Fruit fly (Drosophila melanogaster) whole organism, embryonic: Measurements from ENCODE around the gene CG3918.

Experiments
- Adf1 ChIP-seq: fragments of 200-800 bp; sonication (Bioruptor generic); IDR thresholded peaks from 2 replicates; pipeline ENCODE4 v1.3.6; 2022; ENCODE audit warnings: missing biosample characterization, missing genetic modification characterization
- CG10274 ChIP-seq: fragments of 200-800 bp; sonication (Bioruptor generic); optimal IDR thresholded peaks from 3 replicates; lab custom pipeline; 2017; ENCODE audit warnings: missing biosample characterization, mild to moderate bottlenecking, missing genetic modification characterization
- CG10565 ChIP-seq: fragments of 200-800 bp; sonication (Bioruptor generic); optimal IDR thresholded peaks from 3 replicates; lab custom pipeline; 2016; ENCODE audit warnings: missing biosample characterization, mild to moderate bottlenecking, missing genetic modification characterization
- CG12071 ChIP-seq: fragments of 200-800 bp; sonication (Bioruptor generic); optimal IDR thresholded peaks from 3 replicates; lab custom pipeline; 2018; ENCODE audit warnings: missing biosample characterization, mild to moderate bottlenecking, missing genetic modification characterization
- CG12219 ChIP-seq: fragments of 200-800 bp; sonication (Bioruptor generic); optimal IDR thresholded peaks from 3 replicates; lab custom pipeline; 2018; ENCODE audit warnings: missing biosample characterization, mild to moderate bottlenecking, missing genetic modification characterization
- CG14014 ChIP-seq: fragments of 200-800 bp; sonication (Bioruptor generic); IDR thresholded peaks from 2 replicates; pipeline ENCODE4 v1.3.6; 2022; ENCODE audit warnings: missing biosample characterization, missing genetic modification characterization
- CG15073 ChIP-seq: fragments of 200-800 bp; sonication (Bioruptor generic); optimal IDR thresholded peaks from 2 replicates; lab custom pipeline; 2016; ENCODE audit warnings: missing biosample characterization, missing genetic modification characterization
- CG15514 ChIP-seq: fragments of 200-800 bp; sonication (Bioruptor generic); optimal IDR thresholded peaks from 3 replicates; lab custom pipeline; 2017; ENCODE audit warnings: missing biosample characterization, missing genetic modification characterization, mild to moderate bottlenecking, moderate library complexity, missing genetic modification reagents
- CG15601 ChIP-seq: fragments of 200-800 bp; sonication (Bioruptor generic); optimal IDR thresholded peaks from 3 replicates; lab custom pipeline; 2019; ENCODE audit warnings: missing biosample characterization, mild to moderate bottlenecking, missing genetic modification characterization, moderate library complexity
- CG17359 ChIP-seq: fragments of 200-800 bp; sonication (Bioruptor generic); optimal IDR thresholded peaks from 3 replicates; lab custom pipeline; 2018; ENCODE audit warnings: missing biosample characterization, mild to moderate bottlenecking, missing genetic modification characterization, moderate library complexity
- CG17385 ChIP-seq: fragments of 200-800 bp; sonication (Bioruptor generic); optimal IDR thresholded peaks from 3 replicates; lab custom pipeline; 2018; ENCODE audit warnings: missing biosample characterization, mild to moderate bottlenecking, missing genetic modification characterization
- CG3726 ChIP-seq: fragments of 200-800 bp; sonication (Bioruptor generic); IDR thresholded peaks from 3 replicates; pipeline ENCODE4, ENCODE4 v1.3.6; 2022; ENCODE audit warnings: missing biosample characterization, missing genetic modification characterization
- CG4282 ChIP-seq: fragments of 200-800 bp; sonication (Bioruptor generic); optimal IDR thresholded peaks from 2 replicates; lab custom pipeline; 2016; ENCODE audit warnings: missing biosample characterization, missing genetic modification characterization
- CG4328 ChIP-seq: fragments of 200-800 bp; sonication (Bioruptor generic); optimal IDR thresholded peaks from 3 replicates; lab custom pipeline; 2017; ENCODE audit warnings: missing biosample characterization, missing genetic modification reagents, missing genetic modification characterization
- CG5180 ChIP-seq: fragments of 200-800 bp; sonication (Bioruptor generic); optimal IDR thresholded peaks from 3 replicates; lab custom pipeline; 2017; ENCODE audit warnings: missing biosample characterization, missing genetic modification characterization, mild to moderate bottlenecking, moderate library complexity, missing genetic modification reagents
- CG9797 ChIP-seq: fragments of 200-800 bp; sonication (Bioruptor generic); optimal IDR thresholded peaks from 3 replicates; lab custom pipeline; 2018; ENCODE audit warnings: missing biosample characterization, mild to moderate bottlenecking, missing genetic modification characterization
- CTCF ChIP-seq: fragments of 200-800 bp; sonication (Bioruptor generic); optimal IDR thresholded peaks from 2 replicates; lab custom pipeline; 2017; ENCODE audit warnings: missing biosample characterization, mild to moderate bottlenecking, missing genetic modification characterization, moderate library complexity
- D19A ChIP-seq: fragments of 200-800 bp; optimal IDR thresholded peaks from 3 replicates; lab custom pipeline; 2019; ENCODE audit warnings: missing biosample characterization, mild to moderate bottlenecking, missing genetic modification characterization, moderate library complexity
- Dip2 ChIP-seq: fragments of 200-800 bp; sonication (Bioruptor generic); IDR thresholded peaks from 2 replicates; pipeline ENCODE4 v1.3.6; 2022; ENCODE audit warnings: missing biosample characterization, missing genetic modification characterization
- E2f2 ChIP-seq: fragments of 200-800 bp; sonication (Bioruptor generic); IDR thresholded peaks from 2 replicates; pipeline ENCODE4 v1.3.6; 2022; ENCODE audit warnings: missing biosample characterization, missing genetic modification characterization
- Eip74EF ChIP-seq, 2 experiments: fragments of 200-800 bp in 1 of 2; fragments of >200 bp in 1 of 2; sonication (Bioruptor generic) in 1 of 2; optimal IDR thresholded peaks; 2 replicates each; lab custom pipeline; 2017 to 2019; ENCODE audit warnings: missing biosample characterization in 2 of 2, missing genetic modification characterization in 2 of 2, mild to moderate bottlenecking in 1 of 2, moderate library complexity in 1 of 2
- Hr78 ChIP-seq, 2 experiments: fragments of 200-800 bp in 1 of 2; fragments of >200 bp in 1 of 2; sonication (Bioruptor generic) in 1 of 2; optimal IDR thresholded peaks; 2 replicates each; lab custom pipeline; 2017 to 2019; ENCODE audit warnings: missing biosample characterization in 2 of 2, missing genetic modification characterization in 2 of 2, mild to moderate bottlenecking in 1 of 2, moderate library complexity in 1 of 2
- MBD-R2 ChIP-seq: fragments of 200-800 bp; sonication (Bioruptor generic); IDR thresholded peaks from 2 replicates; pipeline ENCODE4 v1.3.6; 2022; ENCODE audit warnings: missing biosample characterization, missing genetic modification characterization
- Nf-YA ChIP-seq: fragments of 200-800 bp; sonication (Bioruptor generic); IDR thresholded peaks from 2 replicates; pipeline ENCODE4 v1.3.6; 2022; ENCODE audit warnings: missing biosample characterization, missing genetic modification characterization
- Poxn ChIP-seq: fragments of 200-800 bp; sonication (Bioruptor generic); IDR thresholded peaks from 2 replicates; pipeline ENCODE4 v1.3.6; 2022; ENCODE audit warnings: missing biosample characterization, missing genetic modification characterization
- az2 ChIP-seq: fragments of 200-800 bp; sonication (Bioruptor generic); optimal IDR thresholded peaks from 3 replicates; lab custom pipeline; 2016; ENCODE audit warnings: missing biosample characterization, missing genetic modification characterization
- bab2 ChIP-seq: fragments of 200-800 bp; sonication (Bioruptor generic); optimal IDR thresholded peaks from 2 replicates; lab custom pipeline; 2016; ENCODE audit warnings: missing biosample characterization, missing genetic modification characterization
- bsh ChIP-seq, 2 experiments: fragments of 200-800 bp; sonication (Bioruptor generic); optimal IDR thresholded peaks; 2 replicates each; lab custom pipeline; 2017 to 2018; ENCODE audit warnings: mild to moderate bottlenecking in 2 of 2, missing biosample characterization in 2 of 2, missing genetic modification characterization in 2 of 2, moderate library complexity in 1 of 2
- crc ChIP-seq: fragments of 200-800 bp; sonication (Bioruptor generic); optimal IDR thresholded peaks from 2 replicates; lab custom pipeline; 2016; ENCODE audit warnings: missing biosample characterization, missing genetic modification characterization
- danr ChIP-seq: fragments of 200-800 bp; sonication (Bioruptor generic); IDR thresholded peaks from 2 replicates; pipeline ENCODE4 v1.3.6; 2022; ENCODE audit warnings: missing biosample characterization, missing genetic modification characterization
- exex ChIP-seq: fragments of 200-800 bp; sonication (Bioruptor generic); optimal IDR thresholded peaks from 4 replicates; lab custom pipeline; 2018; ENCODE audit warnings: missing biosample characterization, mild to moderate bottlenecking, missing genetic modification characterization, moderate library complexity
- fd102C ChIP-seq: fragments of 200-800 bp; sonication (Bioruptor generic); optimal IDR thresholded peaks from 2 replicates; lab custom pipeline; 2018; ENCODE audit warnings: missing biosample characterization, mild to moderate bottlenecking, missing genetic modification characterization, moderate library complexity
- gcm2 ChIP-seq: fragments of 200-800 bp; sonication (Bioruptor generic); optimal IDR thresholded peaks from 2 replicates; lab custom pipeline; 2016; ENCODE audit warnings: missing biosample characterization, missing genetic modification characterization
- gsb ChIP-seq: fragments of 200-800 bp; sonication (Bioruptor generic); IDR thresholded peaks from 2 replicates; pipeline ENCODE4 v1.3.6; 2022; ENCODE audit warnings: missing biosample characterization, missing genetic modification characterization
- kni ChIP-seq: fragments of 200-800 bp; sonication (Bioruptor generic); optimal IDR thresholded peaks from 3 replicates; lab custom pipeline; 2017; ENCODE audit warnings: mild to moderate bottlenecking, missing biosample characterization, missing genetic modification reagents, missing genetic modification characterization
- lab ChIP-seq: fragments of 200-800 bp; sonication (Bioruptor generic); optimal IDR thresholded peaks from 3 replicates; lab custom pipeline; 2017; ENCODE audit warnings: missing biosample characterization, missing genetic modification characterization, mild to moderate bottlenecking, moderate library complexity, missing genetic modification reagents
- mam ChIP-seq: fragments of 200-800 bp; sonication (Bioruptor generic); optimal IDR thresholded peaks from 3 replicates; lab custom pipeline; 2016; ENCODE audit warnings: missing biosample characterization, missing genetic modification characterization
- p53 ChIP-seq: fragments of 200-800 bp; sonication (Bioruptor generic); optimal IDR thresholded peaks from 2 replicates; lab custom pipeline; 2016; ENCODE audit warnings: missing biosample characterization, missing genetic modification characterization
- phol ChIP-seq: fragments of 200-800 bp; sonication (Bioruptor generic); optimal IDR thresholded peaks from 3 replicates; lab custom pipeline; 2018; ENCODE audit warnings: missing biosample characterization, mild to moderate bottlenecking, missing genetic modification characterization, moderate library complexity
- psq ChIP-seq: fragments of 200-800 bp; sonication (Bioruptor generic); optimal IDR thresholded peaks from 2 replicates; lab custom pipeline; 2017; ENCODE audit warnings: missing biosample characterization, missing genetic modification characterization
- pum ChIP-seq: fragments of 200-800 bp; sonication (Bioruptor generic); optimal IDR thresholded peaks from 2 replicates; lab custom pipeline; 2016; ENCODE audit warnings: missing biosample characterization, missing genetic modification characterization
- sc ChIP-seq, 3 experiments: fragments of >200 bp in 2 of 3; fragments of 200-800 bp in 1 of 3; sonication (Bioruptor generic) in 1 of 3; optimal IDR thresholded peaks; 2 replicates in 2 of 3; 3 replicates in 1 of 3; lab custom pipeline; 2017; ENCODE audit warnings: mild to moderate bottlenecking in 1 of 3, missing biosample characterization in 1 of 3, missing genetic modification characterization in 1 of 3, missing genetic modification reagents in 1 of 3
- sd ChIP-seq: fragments of 200-800 bp; sonication (Bioruptor generic); optimal IDR thresholded peaks from 3 replicates; lab custom pipeline; 2018; ENCODE audit warnings: missing biosample characterization, mild to moderate bottlenecking, missing genetic modification characterization, moderate library complexity
- sens-2 ChIP-seq: fragments of 200-800 bp; sonication (Bioruptor generic); IDR thresholded peaks from 2 replicates; pipeline ENCODE4 v1.3.6; 2022; ENCODE audit warnings: missing biosample characterization, missing genetic modification characterization
- sim ChIP-seq: fragments of 200-800 bp; sonication (Bioruptor generic); IDR thresholded peaks from 2 replicates; pipeline ENCODE4 v1.3.6; 2022; ENCODE audit warnings: missing biosample characterization, missing genetic modification characterization
- sima ChIP-seq: fragments of 200-800 bp; sonication (Bioruptor generic); optimal IDR thresholded peaks from 2 replicates; lab custom pipeline; 2016; ENCODE audit warnings: missing biosample characterization, missing genetic modification characterization
- slp2 ChIP-seq: fragments of 200-800 bp; sonication (Bioruptor generic); optimal IDR thresholded peaks from 2 replicates; lab custom pipeline; 2016; ENCODE audit warnings: missing biosample characterization, missing genetic modification characterization
- tgo ChIP-seq: fragments of 200-800 bp; sonication (Bioruptor generic); IDR thresholded peaks from 3 replicates; pipeline ENCODE4 v1.3.6; 2022; ENCODE audit warnings: missing biosample characterization, missing genetic modification characterization
- vvl ChIP-seq: fragments of 200-800 bp; sonication (Bioruptor generic); IDR thresholded peaks from 2 replicates; pipeline ENCODE4 v1.3.6; 2022; ENCODE audit warnings: missing biosample characterization, missing genetic modification characterization
- zf30C ChIP-seq: fragments of 200-800 bp; sonication (Bioruptor generic); optimal IDR thresholded peaks from 3 replicates; lab custom pipeline; 2018; ENCODE audit warnings: missing biosample characterization, mild to moderate bottlenecking, missing genetic modification characterization
- zfh1 ChIP-seq: fragments of 200-800 bp; sonication (Bioruptor generic); IDR thresholded peaks from 3 replicates; pipeline ENCODE4 v1.3.6; 2022; ENCODE audit warnings: missing biosample characterization, missing genetic modification characterization

Gene CG3918

dm6 chrX:6543569-6544173 is 19.4 kb downstream of the CG3918 start (continued):
- no peak for TF ChIP-seq CG4328 (GFP tag; lab: Kevin White, UChicago)
- TF ChIP-seq gsb (GFP tag; lab: Robert Waterston, UW) = no peak
- no peak for TF ChIP-seq sc (optimal IDR thresholded peaks at IDR 0.05; lab: Kevin White, UChicago)
- TF ChIP-seq sc (GFP tag; optimal IDR thresholded peaks at IDR 0.05; lab: Kevin White, UChicago) = no peak
- TF ChIP-seq CG10565 (GFP tag; lab: Kevin White, UChicago) = no peak
- no peak for TF ChIP-seq CG3726
- TF ChIP-seq zf30C = no peak
- no peak for TF ChIP-seq CG17359 (tag; lab: Kevin White, UChicago)
- TF ChIP-seq p53 (GFP tag; lab: Kevin White, UChicago) = no peak
- TF ChIP-seq kni = no peak
- TF ChIP-seq zfh1 (GFP tag; lab: Robert Waterston, UW) = no peak
- no peak for TF ChIP-seq CG4282 (GFP tag; lab: Kevin White, UChicago)
- no peak for TF ChIP-seq danr
- TF ChIP-seq CTCF (GFP tag; lab: Kevin White, UChicago) = no peak
- no peak for TF ChIP-seq vvl (GFP tag; lab: Robert Waterston, UW)
- no peak for TF ChIP-seq Poxn (GFP tag; lab: Robert Waterston, UW)
- TF ChIP-seq Eip74EF (GFP tag; optimal IDR thresholded peaks at IDR 0.05; lab: Kevin White, UChicago) = no peak
- no peak for TF ChIP-seq psq (GFP tag; lab: Kevin White, UChicago)
- TF ChIP-seq CG15514 = no peak
- no peak for TF ChIP-seq CG12071 (GFP tag; lab: Kevin White, UChicago)
- TF ChIP-seq slp2 (GFP tag; lab: Kevin White, UChicago) = no peak
- TF ChIP-seq bsh (GFP tag; optimal IDR thresholded peaks at IDR 0.05; lab: Kevin White, UChicago) = peak in 1 of 2 experiments; percentile 22
- TF ChIP-seq Dip2 = no peak
- TF ChIP-seq CG17385 (GFP tag; lab: Kevin White, UChicago) = peak; percentile 72
- TF ChIP-seq MBD-R2 = no peak
- no peak for TF ChIP-seq pum
- 0 out of 2 replicates have a peak, but pooled peaks have one; percentile 11 for TF ChIP-seq CG14014 (GFP tag; lab: Robert Waterston, UW)
- TF ChIP-seq CG15601 (tag; lab: Kevin White, UChicago) = no peak
- no peak for TF ChIP-seq tgo (GFP tag; lab: Robert Waterston, UW)
- TF ChIP-seq mam (GFP tag; lab: Kevin White, UChicago) = no peak
- TF ChIP-seq CG15073 = no peak
- no peak for TF ChIP-seq sd (tag; lab: Kevin White, UChicago)
- TF ChIP-seq CG12219 (GFP tag; lab: Kevin White, UChicago) = no peak
- no peak for TF ChIP-seq fd102C
- TF ChIP-seq bab2 = no peak
- no peak for TF ChIP-seq sim
- no peak for TF ChIP-seq az2 (GFP tag; lab: Kevin White, UChicago)
- TF ChIP-seq Adf1 (GFP tag; lab: Robert Waterston, UW) = peak; percentile 93
- TF ChIP-seq sens-2 (GFP tag; lab: Robert Waterston, UW) = no peak
- TF ChIP-seq Hr78 (GFP tag; optimal IDR thresholded peaks at IDR 0.05; lab: Kevin White, UChicago) = no peak
- TF ChIP-seq CG9797 = no peak
- TF ChIP-seq exex (tag; lab: Kevin White, UChicago) = no peak
- TF ChIP-seq sima (GFP tag; lab: Kevin White, UChicago) = no peak
- TF ChIP-seq phol (tag; lab: Kevin White, UChicago) = no peak
- TF ChIP-seq Nf-YA = no peak
- TF ChIP-seq E2f2 (GFP tag; lab: Robert Waterston, UW) = no peak
- TF ChIP-seq lab (GFP tag; lab: Kevin White, UChicago) = no peak
- no peak for TF ChIP-seq CG10274
- no peak for TF ChIP-seq crc (GFP tag; lab: Kevin White, UChicago)
- TF ChIP-seq CG5180 = no peak
- TF ChIP-seq gcm2 (GFP tag; lab: Kevin White, UChicago) = no peak
- TF ChIP-seq D19A (tag; lab: Kevin White, UChicago) = peak; percentile 15
